Worm (Caenorhabditis elegans) whole organism, late embryonic: Measurements from ENCODE around the gene rpc-1.
A peak's percentile ranks its signal among the peaks of the same experiment; 100 is the strongest.

Source experiments
- C08G9.2 ChIP-seq: sonication (generic microtip); optimal IDR thresholded peaks from 2 replicates; lab custom pipeline; 2016; ENCODE audit warnings: mild to moderate bottlenecking, missing genetic modification characterization, moderate library complexity, missing compliant biosample characterization
- C38D4.7 ChIP-seq: fragments of 200-800 bp; sonication (Bioruptor generic); optimal IDR thresholded peaks from 2 replicates; lab custom pipeline; 2018; ENCODE audit warnings: mild to moderate bottlenecking, missing genetic modification characterization, moderate library complexity, missing compliant biosample characterization
- F13H6.1 ChIP-seq: sonication (generic microtip); optimal IDR thresholded peaks from 2 replicates; lab custom pipeline; 2016; ENCODE audit warnings: missing genetic modification characterization, missing compliant biosample characterization
- T23F11.4 ChIP-seq: fragments of 200-800 bp; sonication (Bioruptor generic); optimal IDR thresholded peaks from 2 replicates; lab custom pipeline; 2018; ENCODE audit warnings: mild to moderate bottlenecking, missing genetic modification characterization, missing compliant biosample characterization
- ceh-2 ChIP-seq: sonication (generic microtip); optimal IDR thresholded peaks from 2 replicates; lab custom pipeline; 2016; ENCODE audit warnings: missing genotype, missing genetic modification characterization, missing compliant biosample characterization
- ceh-30 ChIP-seq: fragments of 150-350 bp; optimal IDR thresholded peaks from 2 replicates; lab custom pipeline; 2014; ENCODE audit warnings: missing biosample characterization, missing genetic modification characterization
- che-1 ChIP-seq: sonication (generic microtip); optimal IDR thresholded peaks from 2 replicates; lab custom pipeline; 2016; ENCODE audit warnings: mild to moderate bottlenecking, missing genetic modification characterization, missing compliant biosample characterization
- elt-2 ChIP-seq: sonication (generic microtip); optimal IDR thresholded peaks from 2 replicates; lab custom pipeline; 2016; ENCODE audit warnings: missing genetic modification reagents, missing genetic modification characterization, missing compliant biosample characterization
- ets-4 ChIP-seq: sonication (generic microtip); optimal IDR thresholded peaks from 2 replicates; lab custom pipeline; 2016; ENCODE audit warnings: missing genetic modification characterization, missing compliant biosample characterization
- eyg-1 ChIP-seq: sonication (generic microtip); optimal IDR thresholded peaks from 2 replicates; lab custom pipeline; 2016; ENCODE audit warnings: missing genotype, missing genetic modification characterization, missing compliant biosample characterization
- fkh-6 ChIP-seq: sonication (generic microtip); optimal IDR thresholded peaks from 2 replicates; lab custom pipeline; 2016; ENCODE audit warnings: missing genetic modification characterization, missing compliant biosample characterization
- gmeb-2 ChIP-seq: sonication (generic microtip); optimal IDR thresholded peaks from 2 replicates; lab custom pipeline; 2016; ENCODE audit warnings: missing genetic modification characterization, inconsistent platforms, missing compliant biosample characterization
- hlh-13 ChIP-seq: fragments of 200-800 bp; sonication (Bioruptor generic); optimal IDR thresholded peaks from 2 replicates; lab custom pipeline; 2018; ENCODE audit warnings: mild to moderate bottlenecking, missing genetic modification characterization, missing compliant biosample characterization
- hlh-30 ChIP-seq: sonication (generic microtip); optimal IDR thresholded peaks from 2 replicates; lab custom pipeline; 2017; ENCODE audit warnings: antibody characterized with exemption, missing genetic modification characterization, missing compliant biosample characterization; ENCODE audit not compliant: insufficient read depth
- hlh-6 ChIP-seq: sonication (generic microtip); optimal IDR thresholded peaks from 2 replicates; lab custom pipeline; 2016; ENCODE audit warnings: missing genotype, missing genetic modification characterization, missing compliant biosample characterization
- hlh-8 ChIP-seq: sonication (generic microtip); optimal IDR thresholded peaks from 2 replicates; lab custom pipeline; 2016; ENCODE audit warnings: missing genotype, missing genetic modification characterization, missing compliant biosample characterization
- lim-6 ChIP-seq: sonication (generic microtip); optimal IDR thresholded peaks from 2 replicates; lab custom pipeline; 2016; ENCODE audit warnings: missing genetic modification characterization, missing compliant biosample characterization
- lin-11 ChIP-seq: fragments of 200-800 bp; sonication (Bioruptor generic); optimal IDR thresholded peaks from 2 replicates; lab custom pipeline; 2018; ENCODE audit warnings: mild to moderate bottlenecking, missing genetic modification characterization, missing compliant biosample characterization
- mec-3 ChIP-seq: sonication (generic microtip); optimal IDR thresholded peaks from 2 replicates; lab custom pipeline; 2016; ENCODE audit warnings: borderline replicate concordance, missing genetic modification characterization, missing compliant biosample characterization
- pat-9 ChIP-seq: fragments of 200-800 bp; sonication (Bioruptor generic); optimal IDR thresholded peaks from 2 replicates; lab custom pipeline; 2018; ENCODE audit warnings: mild to moderate bottlenecking, missing genetic modification characterization, moderate library complexity, missing compliant biosample characterization
- pqm-1 ChIP-seq: sonication (generic microtip); optimal IDR thresholded peaks from 2 replicates; lab custom pipeline; 2016; ENCODE audit warnings: missing genetic modification characterization, missing compliant biosample characterization
- sox-4 ChIP-seq: sonication (generic microtip); optimal IDR thresholded peaks from 2 replicates; lab custom pipeline; 2017; ENCODE audit warnings: mild to moderate bottlenecking, missing genetic modification characterization, inconsistent platforms, missing compliant biosample characterization
- tbx-7 ChIP-seq: sonication (generic microtip); optimal IDR thresholded peaks from 2 replicates; lab custom pipeline; 2016; ENCODE audit warnings: missing genotype, missing genetic modification characterization, missing compliant biosample characterization
- unc-3 ChIP-seq, 2 experiments: fragments of 200-800 bp in 1 of 2; sonication (Bioruptor generic) in 1 of 2; sonication (generic microtip) in 1 of 2; conservative IDR thresholded peaks in 1 of 2; optimal IDR thresholded peaks in 1 of 2; 2 replicates each; pipeline versions ENCODE4 v1.3.6 to Lab custom; 2016 to 2022; ENCODE audit warnings: missing compliant biosample characterization in 2 of 2, missing genetic modification characterization in 2 of 2, missing genetic modification reagents in 1 of 2
- unc-42 ChIP-seq: sonication (generic microtip); optimal IDR thresholded peaks from 2 replicates; lab custom pipeline; 2016; ENCODE audit warnings: missing genotype, missing genetic modification characterization, missing compliant biosample characterization
- unc-55 ChIP-seq: sonication (generic microtip); optimal IDR thresholded peaks from 2 replicates; lab custom pipeline; 2017; ENCODE audit warnings: missing biosample characterization, missing genetic modification reagents, missing genetic modification characterization
- zip-5 ChIP-seq: sonication (generic microtip); optimal IDR thresholded peaks from 2 replicates; lab custom pipeline; 2016; ENCODE audit warnings: missing genetic modification characterization, missing compliant biosample characterization

Gene rpc-1

ce11 chrIV:7188528-7189422 lies 23.2 kb upstream of the rpc-1 start, which contains the start of gene srlf-7:
Gene srlf-7 (plus strand): TSS chrIV:7189287.
- peak; percentile 88 for TF ChIP-seq elt-2 (tag; lab: Kevin White, UChicago)
- TF ChIP-seq unc-3 (GFP tag; conservative IDR thresholded peaks at IDR 0.05; lab: Robert Waterston, UW) = no peak
- TF ChIP-seq unc-3 (tag; optimal IDR thresholded peaks at IDR 0.05; lab: Kevin White, UChicago) = no peak
- TF ChIP-seq ceh-30 (tag; lab: Kevin White, UChicago) = no peak
- no peak for TF ChIP-seq fkh-6 (tag; lab: Kevin White, UChicago)
- TF ChIP-seq gmeb-2 = no peak
- TF ChIP-seq pqm-1 (tag; lab: Kevin White, UChicago) = peak; percentile 27
- TF ChIP-seq unc-42 = peak; percentile 44
- no peak for TF ChIP-seq C38D4.7
- no peak for TF ChIP-seq ceh-2 (tag; lab: Kevin White, UChicago)

- no peak for TF ChIP-seq F13H6.1 (tag; lab: Kevin White, UChicago)
- TF ChIP-seq, all 69 proteins: peak for 0
These were observed 22.5 kb upstream of the rpc-1 start, which contains the start of gene C42D4.13 for ce11 chrIV:7188030-7188429. Gene C42D4.13 (minus strand): TSS chrIV:7188130.

- no peak for TF ChIP-seq tbx-7 (tag; lab: Kevin White, UChicago)
- TF ChIP-seq pat-9 (tag; lab: Kevin White, UChicago) = no peak
- TF ChIP-seq hlh-30 = no peak
- no peak for TF ChIP-seq ets-4 (tag; lab: Kevin White, UChicago)
- no peak for TF ChIP-seq unc-55 (GFP tag; lab: Kevin White, UChicago)
These were observed 21.2 kb upstream of the rpc-1 start, which contains the start of gene str-249 for ce11 chrIV:7186756-7187155. Gene str-249 (minus strand): TSS chrIV:7186856.

ce11 chrIV:7184597-7184996 lies 19.0 kb upstream of the rpc-1 start, which contains the start of gene clec-179:
Gene clec-179 (minus strand): TSS chrIV:7184697.
- no peak for TF ChIP-seq C38D4.7
- no peak for TF ChIP-seq eyg-1
- no peak for TF ChIP-seq sox-4 (tag; lab: Kevin White, UChicago)
- no peak for TF ChIP-seq mec-3 (tag; lab: Kevin White, UChicago)
- TF ChIP-seq C08G9.2 (tag; lab: Kevin White, UChicago) = no peak
- TF ChIP-seq T23F11.4 (GFP tag; lab: Kevin White, UChicago) = no peak
- TF ChIP-seq ceh-30 (tag; lab: Kevin White, UChicago) = no peak

ce11 chrIV:7182818-7183217 lies 17.3 kb upstream of the rpc-1 start:
- TF ChIP-seq hlh-6 (tag; lab: Kevin White, UChicago) = no peak
- no peak for TF ChIP-seq mec-3 (tag; lab: Kevin White, UChicago)
- TF ChIP-seq zip-5 (tag; lab: Kevin White, UChicago) = no peak
- TF ChIP-seq hlh-8 = no peak
- no peak for TF ChIP-seq fkh-6 (tag; lab: Kevin White, UChicago)
- no peak for TF ChIP-seq tbx-7 (tag; lab: Kevin White, UChicago)
- TF ChIP-seq lin-11 (tag; lab: Kevin White, UChicago) = no peak
- no peak for TF ChIP-seq che-1 (tag; lab: Kevin White, UChicago)
- TF ChIP-seq hlh-13 (GFP tag; lab: Kevin White, UChicago) = no peak
- TF ChIP-seq lim-6 = no peak

- TF ChIP-seq elt-2 (tag; lab: Kevin White, UChicago) (peak; percentile 71), unc-42 (no peak), sox-4 (tag; lab: Kevin White, UChicago) (no peak)
- TF ChIP-seq, all 69 proteins: peak for 1
These were observed 14.8 kb upstream of the rpc-1 start, which contains the start of gene cest-10 for ce11 chrIV:7180304-7180703. Gene cest-10 (plus strand): TSS chrIV:7180557.
